Worm (Caenorhabditis elegans): ENCODE measurements around the gene C35D10.5.

Gene C35D10.5

DNA sequence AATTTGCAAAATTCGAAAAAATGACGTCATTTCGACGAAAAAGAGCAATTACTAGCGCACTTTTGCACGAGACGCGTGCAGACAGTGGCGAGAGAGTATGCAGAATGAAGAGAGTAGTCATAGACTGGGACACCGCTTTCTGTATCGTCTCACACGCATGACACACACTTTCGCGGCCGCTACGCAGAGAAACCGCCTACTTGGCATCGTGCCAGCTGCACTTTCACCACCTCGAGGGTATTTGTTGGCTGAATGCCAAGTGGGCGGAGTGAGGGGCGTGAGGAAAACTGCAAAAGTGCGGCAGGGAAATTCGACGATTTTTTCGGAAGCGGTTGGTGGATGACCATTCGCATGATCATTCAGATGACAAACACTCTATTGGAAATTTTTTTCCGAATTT, 37.6 kb downstream of the C35D10.5 start (continued):
- TF ChIP-seq ceh-32 (tag; optimal IDR thresholded peaks at IDR 0.05; ENCODE audit: poor library complexity) = peak; percentile 88
- peak; percentile 93 to 97 for TF ChIP-seq lsy-2 (tag; optimal IDR thresholded peaks at IDR 0.05)
- TF ChIP-seq F10B5.3 (tag; optimal IDR thresholded peaks at IDR 0.05) = peak; percentile 88
- peak; percentile 100 for TF ChIP-seq hlh-30 (tag; optimal IDR thresholded peaks at IDR 0.05; ENCODE audit: insufficient read depth)
- peak; percentile 93 for TF ChIP-seq spr-3 (GFP tag; optimal IDR thresholded peaks at IDR 0.05)
- peak; percentile 64 for TF ChIP-seq skn-1 (tag; optimal IDR thresholded peaks at IDR 0.05)
- TF ChIP-seq pha-4 (GFP tag; IDR thresholded peaks at IDR 0.05) = peak; percentile 98
- TF ChIP-seq pha-4 (tag; optimal IDR thresholded peaks at IDR 0.05) = peak; percentile 55
- TF ChIP-seq duxl-1 (tag; optimal IDR thresholded peaks at IDR 0.05; ENCODE audit: poor library complexity) = peak; percentile 93
- no peak for TF ChIP-seq aly-2 (tag; optimal IDR thresholded peaks at IDR 0.05)
- peak; percentile 84; the same call in 1 of the 2 replicates for TF ChIP-seq F44E2.7 (GFP tag; IDR thresholded peaks at IDR 0.05)
- peak; percentile 79 to 99 for TF ChIP-seq mdl-1 (tag; optimal IDR thresholded peaks at IDR 0.05)
- TF ChIP-seq zfp-3 (GFP tag; conservative IDR thresholded peaks at IDR 0.05) = peak; percentile 96
- TF ChIP-seq zag-1 (tag; optimal IDR thresholded peaks at IDR 0.05) = peak; percentile 62
- peak; percentile 98 for TF ChIP-seq T26A8.4 (GFP tag; IDR thresholded peaks at IDR 0.05)
- peak; percentile 96 for TF ChIP-seq nhr-42 (GFP tag; IDR thresholded peaks at IDR 0.05)
- peak; percentile 58; the same call in 1 of the 2 replicates for TF ChIP-seq ceh-44 (GFP tag; IDR thresholded peaks at IDR 0.05)
- peak; percentile 98 for TF ChIP-seq nhr-102 (tag; optimal IDR thresholded peaks at IDR 0.05)
- peak; percentile 100 for TF ChIP-seq hlh-11 (tag; optimal IDR thresholded peaks at IDR 0.05)
- no peak for TF ChIP-seq zip-11 (GFP tag; IDR thresholded peaks at IDR 0.05)
- TF ChIP-seq madf-9 (GFP tag; conservative IDR thresholded peaks at IDR 0.05) = peak; percentile 97
- TF ChIP-seq nhr-41 (GFP tag; IDR thresholded peaks at IDR 0.05) = peak; percentile 99
- peak; percentile 95 for TF ChIP-seq Y75B8A.6 (GFP tag; IDR thresholded peaks at IDR 0.05)
- peak; percentile 68 for TF ChIP-seq ama-1 (optimal IDR thresholded peaks at IDR 0.05)
- TF ChIP-seq ceh-20 (GFP tag; IDR thresholded peaks at IDR 0.05) = peak; percentile 99
- peak; percentile 98 for TF ChIP-seq egl-43 (GFP tag; IDR thresholded peaks at IDR 0.05)
- peak; percentile 71 for TF ChIP-seq lin-15B (tag; optimal IDR thresholded peaks at IDR 0.05)
- peak; percentile 99 for TF ChIP-seq mxl-3 (GFP tag; optimal IDR thresholded peaks at IDR 0.05)
- peak; percentile 99 for TF ChIP-seq fkh-10 (GFP tag; optimal IDR thresholded peaks at IDR 0.05)
- TF ChIP-seq unc-62 (GFP tag; optimal IDR thresholded peaks at IDR 0.05 in 1 of 2) = peak; percentile 28 to 100
- no peak for TF ChIP-seq unc-62 (tag; optimal IDR thresholded peaks at IDR 0.05)
- peak; percentile 96 for TF ChIP-seq nhr-77 (tag; optimal IDR thresholded peaks at IDR 0.05)
- peak; percentile 98 for TF ChIP-seq nhr-25 (tag; optimal IDR thresholded peaks at IDR 0.05; ENCODE audit: borderline replicate concordance, insufficient read depth)
- peak; percentile 79 for TF ChIP-seq unc-130 (GFP tag; optimal IDR thresholded peaks at IDR 0.05)

DNA sequence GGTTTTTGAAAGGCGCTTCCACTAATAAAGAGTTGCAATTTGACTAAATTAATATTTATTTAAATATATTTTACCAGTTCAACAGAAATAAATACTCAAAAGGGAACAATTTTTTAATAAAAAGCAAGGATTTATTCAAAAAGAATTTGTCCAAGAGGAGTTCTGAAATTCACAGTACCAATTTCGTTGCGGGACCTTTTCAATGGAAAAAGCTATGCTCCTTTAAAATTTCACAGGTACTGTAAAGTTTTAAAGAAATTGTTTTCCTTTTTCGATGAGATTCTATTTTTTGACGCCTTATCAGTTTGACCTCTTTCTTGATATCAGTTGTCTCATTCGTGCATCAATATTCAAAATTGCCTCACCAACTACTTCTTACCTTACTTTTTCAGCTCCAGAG, 38.1 kb downstream of the C35D10.5 start, which contains the start of gene tag-340:
Gene tag-340, plus strand, starts transcription at position 249 of the 400 bp plus-strand sequence.
- TF ChIP-seq daf-8 (GFP tag; IDR thresholded peaks at IDR 0.05) = no peak
- no peak for TF ChIP-seq egl-27 (tag; optimal IDR thresholded peaks at IDR 0.05)
- TF ChIP-seq mdl-1 (tag; optimal IDR thresholded peaks at IDR 0.05) = no peak
- no peak for TF ChIP-seq daf-19 (GFP tag; conservative IDR thresholded peaks at IDR 0.05)
- peak; percentile 3 for TF ChIP-seq nhr-28 (tag; optimal IDR thresholded peaks at IDR 0.05)
- no peak for TF ChIP-seq daf-16 (GFP tag; optimal IDR thresholded peaks at IDR 0.05)
- peak; percentile 42 for TF ChIP-seq daf-16 (tag; optimal IDR thresholded peaks at IDR 0.05)
- TF ChIP-seq snpc-1.2 (GFP tag; IDR thresholded peaks at IDR 0.05) = no peak
- no peak for TF ChIP-seq madf-5 (GFP tag; IDR thresholded peaks at IDR 0.05)

Measured in whole organism, L4 larva.